Fruit fly (Drosophila melanogaster): ENCODE data around the gene Ir75b.

DNA sequence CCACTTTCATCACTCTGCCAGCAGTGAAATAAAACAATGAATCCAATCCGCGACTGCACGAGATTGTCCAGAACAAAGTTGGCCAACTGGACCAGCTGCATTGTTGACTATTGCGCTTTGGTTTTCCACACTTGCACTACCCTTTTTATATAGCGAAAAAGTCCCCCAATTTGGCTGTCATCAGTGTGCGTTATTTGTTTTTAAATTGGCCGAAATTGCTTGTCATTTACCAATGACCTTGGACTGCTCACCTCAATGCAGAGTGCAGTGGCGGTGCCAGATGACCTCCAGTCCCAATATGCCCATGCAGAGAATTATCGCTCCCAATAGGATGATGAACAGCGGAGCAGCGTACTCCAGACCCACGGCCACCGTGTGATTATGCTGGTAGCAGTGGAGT, 2.2 kb downstream of the Ir75b start, which contains the start of gene Ir75a:
- TF ChIP-seq Sox15 (GFP tag; optimal IDR thresholded peaks at IDR 0.05) (no peak), Lpt (GFP tag; optimal IDR thresholded peaks at IDR 0.05) (no peak), CG16779 (tag; optimal IDR thresholded peaks at IDR 0.05) (no peak), CG6276 (GFP tag; optimal IDR thresholded peaks at IDR 0.05) (no peak), spab (GFP tag; optimal IDR thresholded peaks at IDR 0.05) (no peak), CG7368 (GFP tag; optimal IDR thresholded peaks at IDR 0.05) (no peak), net (GFP tag; optimal IDR thresholded peaks at IDR 0.05) (no peak), CG6854 (GFP tag; optimal IDR thresholded peaks at IDR 0.05) (no peak), CG6792 (GFP tag; optimal IDR thresholded peaks at IDR 0.05) (no peak), Gug (GFP tag; IDR thresholded peaks at IDR 0.05) (no peak), Eip75B (GFP tag; optimal IDR thresholded peaks at IDR 0.05) (no peak)
